Fruit fly (Drosophila melanogaster): Measurements from ENCODE around the gene CG5282.
A peak's percentile ranks its signal among the peaks of the same experiment; 100 is the strongest.

The CG5282 gene

dm6 chr3L:20375878-20376563 lies 49.9 kb downstream of the CG5282 start, which contains the start of the genes Ide and RhoBTB (continued):
- peak; percentile 67 for TF ChIP-seq da (GFP tag; optimal IDR thresholded peaks at IDR 0.05)
- TF ChIP-seq hbn (GFP tag; IDR thresholded peaks at IDR 0.05; ENCODE audit: partially characterized antibody): no peak
- TF ChIP-seq CG13123 (GFP tag; optimal IDR thresholded peaks at IDR 0.05): peak; percentile 52
- peak in 1 of 2 experiments; percentile 23 for TF ChIP-seq Trl (optimal IDR thresholded peaks at IDR 0.05)
- peak; percentile 86 for TF ChIP-seq Trl (GFP tag; optimal IDR thresholded peaks at IDR 0.05)
- peak; percentile 48; the same call in 1 of the 2 replicates for TF ChIP-seq wdn (GFP tag; IDR thresholded peaks at IDR 0.05)
- TF ChIP-seq Dbx (GFP tag; IDR thresholded peaks at IDR 0.05): peak; percentile 86
- peak; percentile 83 to 88 for TF ChIP-seq dpn (GFP tag; optimal IDR thresholded peaks at IDR 0.05)
- TF ChIP-seq CG6683 (GFP tag; optimal IDR thresholded peaks at IDR 0.05): peak; percentile 6
- peak; percentile 91 for TF ChIP-seq CG12659 (GFP tag; optimal IDR thresholded peaks at IDR 0.05)
- TF ChIP-seq Ptx1 (GFP tag; IDR thresholded peaks at IDR 0.05): peak; percentile 76
- TF ChIP-seq CG8765 (GFP tag; IDR thresholded peaks at IDR 0.05): peak; percentile 66; the same call in 1 of the 2 replicates
- TF ChIP-seq CG10565 (GFP tag; optimal IDR thresholded peaks at IDR 0.05): no peak
- TF ChIP-seq MESR4 (GFP tag; optimal IDR thresholded peaks at IDR 0.05): peak; percentile 10
- TF ChIP-seq pita (GFP tag; optimal IDR thresholded peaks at IDR 0.05): no peak
- TF ChIP-seq CG15514 (GFP tag; optimal IDR thresholded peaks at IDR 0.05): peak; percentile 98
- peak; percentile 85 for TF ChIP-seq grau (tag; optimal IDR thresholded peaks at IDR 0.05)
- TF ChIP-seq Drgx (GFP tag; IDR thresholded peaks at IDR 0.05): peak; percentile 50; the same call in 1 of the 2 replicates
- TF ChIP-seq CG1792 (GFP tag; optimal IDR thresholded peaks at IDR 0.05): peak; percentile 73
- TF ChIP-seq her (GFP tag; optimal IDR thresholded peaks at IDR 0.05): peak; percentile 53
- peak; percentile 96 for TF ChIP-seq mam (GFP tag; optimal IDR thresholded peaks at IDR 0.05)
- TF ChIP-seq CG7372 (GFP tag; IDR thresholded peaks at IDR 0.05): peak; percentile 85
- peak; percentile 79 for TF ChIP-seq CG2116 (GFP tag; optimal IDR thresholded peaks at IDR 0.05)
- no peak for TF ChIP-seq CG7745 (tag; optimal IDR thresholded peaks at IDR 0.05)
- no peak for TF ChIP-seq CG11696 (GFP tag; IDR thresholded peaks at IDR 0.05)
- peak; percentile 27; the same call in 1 of the 3 replicates for TF ChIP-seq ci (GFP tag; IDR thresholded peaks at IDR 0.05)
- TF ChIP-seq cwo (GFP tag; optimal IDR thresholded peaks at IDR 0.05): peak; percentile 58
- no peak for TF ChIP-seq otp (GFP tag; IDR thresholded peaks at IDR 0.05)
- peak; percentile 53 for TF ChIP-seq ATbp (GFP tag; optimal IDR thresholded peaks at IDR 0.05)
- TF ChIP-seq CG10462 (GFP tag; optimal IDR thresholded peaks at IDR 0.05): peak; percentile 63
- no peak for TF ChIP-seq pan (optimal IDR thresholded peaks at IDR 0.05)
- TF ChIP-seq pan (GFP tag; optimal IDR thresholded peaks at IDR 0.05 in 1 of 2, IDR thresholded peaks at IDR 0.05 in 1 of 2): peak in 1 of 2 experiments; percentile 58
- peak; percentile 24; the same call in 1 of the 2 replicates for TF ChIP-seq chm (GFP tag; IDR thresholded peaks at IDR 0.05)
- peak; percentile 72 for TF ChIP-seq fd96Cb (tag; optimal IDR thresholded peaks at IDR 0.05)
- peak; percentile 82 for TF ChIP-seq CG6272 (GFP tag; IDR thresholded peaks at IDR 0.05)
- TF ChIP-seq GATAe (GFP tag; conservative IDR thresholded peaks at IDR 0.05): no peak; the same call in 1 of the 2 replicates
- TF ChIP-seq Hr51 (GFP tag; optimal IDR thresholded peaks at IDR 0.05): peak in 1 of 2 experiments; percentile 80
- TF ChIP-seq CG15011 (GFP tag; optimal IDR thresholded peaks at IDR 0.05): no peak
- no peak for TF ChIP-seq Hand (GFP tag; optimal IDR thresholded peaks at IDR 0.05)
- peak; percentile 88 for TF ChIP-seq Chrac-16 (GFP tag; optimal IDR thresholded peaks at IDR 0.05)
- peak; percentile 58 for TF ChIP-seq BEAF-32 (GFP tag; optimal IDR thresholded peaks at IDR 0.05)
- TF ChIP-seq ash1 (GFP tag; optimal IDR thresholded peaks at IDR 0.05): no peak
- TF ChIP-seq CG13624 (GFP tag; optimal IDR thresholded peaks at IDR 0.05): peak; percentile 90
- TF ChIP-seq CkIIα-i1 (GFP tag; IDR thresholded peaks at IDR 0.05): no peak
- TF ChIP-seq nom (GFP tag; optimal IDR thresholded peaks at IDR 0.05): peak; percentile 30
- peak; percentile 63 for TF ChIP-seq CG18011 (GFP tag; optimal IDR thresholded peaks at IDR 0.05)
- peak; percentile 76 for TF ChIP-seq Oli (tag; optimal IDR thresholded peaks at IDR 0.05)
- peak; percentile 48 for TF ChIP-seq HHEX (GFP tag; optimal IDR thresholded peaks at IDR 0.05)
- TF ChIP-seq CG7556 (GFP tag; optimal IDR thresholded peaks at IDR 0.05): peak; percentile 69

Data from whole organism, embryonic.